Worm (Caenorhabditis elegans) whole organism, L1 larva: ENCODE results near the gene gtf-2E1.

ENCODE experiments used
- C04F5.9 ChIP-seq: sonication (generic microtip); optimal IDR thresholded peaks from 2 replicates; lab custom pipeline; 2016; ENCODE audit warnings: missing genetic modification characterization, missing compliant biosample characterization
- F16B12.6 ChIP-seq: fragments of 150-350 bp; optimal IDR thresholded peaks from 2 replicates; lab custom pipeline; 2014; ENCODE audit warnings: missing biosample characterization, missing genetic modification characterization
- alr-1 ChIP-seq: fragments of 200-800 bp; sonication (Bioruptor generic); optimal IDR thresholded peaks from 2 replicates; lab custom pipeline; 2018; ENCODE audit warnings: borderline replicate concordance, mild to moderate bottlenecking, missing genetic modification characterization, missing compliant biosample characterization
- aly-2 ChIP-seq: fragments of 150-350 bp; optimal IDR thresholded peaks from 2 replicates; lab custom pipeline; 2014; ENCODE audit warnings: missing biosample characterization, missing genetic modification characterization
- blmp-1 ChIP-seq: fragments of 150-350 bp; optimal IDR thresholded peaks from 2 replicates; lab custom pipeline; 2014; ENCODE audit warnings: missing biosample characterization, missing genetic modification characterization
- ceh-88 ChIP-seq: fragments of 200-800 bp; sonication (Bioruptor generic); IDR thresholded peaks from 2 replicates; pipeline ENCODE4 v1.3.6; 2022; ENCODE audit warnings: missing genetic modification characterization, missing compliant biosample characterization
- ces-1 ChIP-seq: fragments of 150-350 bp; optimal IDR thresholded peaks from 2 replicates; lab custom pipeline; 2014; ENCODE audit warnings: missing biosample characterization, missing genetic modification reagents, missing genetic modification characterization
- dsc-1 ChIP-seq: sonication (generic microtip); optimal IDR thresholded peaks from 2 replicates; lab custom pipeline; 2016; ENCODE audit warnings: mild to moderate bottlenecking, missing genetic modification characterization, missing compliant biosample characterization
- efl-1 ChIP-seq, 4 experiments: fragments of 150-350 bp; optimal IDR thresholded peaks in 3 of 4; peaks in 1 of 4; 1 replicate in 1 of 4; 2 replicates in 3 of 4; lab custom pipeline; 2014; ENCODE audit warnings: missing biosample characterization in 2 of 4, missing genetic modification characterization in 2 of 4, missing genetic modification reagents in 2 of 4
- elt-2 ChIP-seq: sonication (generic microtip); optimal IDR thresholded peaks from 2 replicates; lab custom pipeline; 2016; ENCODE audit warnings: missing genetic modification characterization, mild to moderate bottlenecking, inconsistent platforms, missing compliant biosample characterization, missing genetic modification reagents
- elt-3 ChIP-seq, 6 experiments: fragments of 150-350 bp in 1 of 6; sonication (generic microtip); optimal IDR thresholded peaks; 2 replicates each; lab custom pipeline; 2017 to 2018; ENCODE audit warnings: missing biosample characterization in 6 of 6, missing genetic modification characterization in 6 of 6, inconsistent platforms in 1 of 6
- ets-5 ChIP-seq: fragments of 200-800 bp; sonication (Bioruptor generic); IDR thresholded peaks from 2 replicates; pipeline ENCODE4 v1.3.6; 2022; ENCODE audit warnings: missing genetic modification characterization, missing compliant biosample characterization
- fkh-10 ChIP-seq: sonication (generic microtip); optimal IDR thresholded peaks from 2 replicates; lab custom pipeline; 2017; ENCODE audit warnings: missing biosample characterization, missing genetic modification reagents, missing genetic modification characterization
- fkh-8 ChIP-seq: sonication (generic microtip); optimal IDR thresholded peaks from 2 replicates; lab custom pipeline; 2016; ENCODE audit warnings: mild to moderate bottlenecking, missing genetic modification characterization, missing compliant biosample characterization
- hlh-17 ChIP-seq: fragments of 200-800 bp; sonication (Bioruptor generic); optimal IDR thresholded peaks from 2 replicates; lab custom pipeline; 2018; ENCODE audit warnings: missing genetic modification characterization, mild to moderate bottlenecking, missing compliant biosample characterization, moderate library complexity, borderline replicate concordance
- jun-1 ChIP-seq: fragments of 150-350 bp; optimal IDR thresholded peaks from 2 replicates; lab custom pipeline; 2014; ENCODE audit warnings: missing biosample characterization, missing genetic modification reagents, missing genetic modification characterization
- lin-35 ChIP-seq, 2 experiments: fragments of 150-350 bp; optimal IDR thresholded peaks; 2 replicates each; lab custom pipeline; 2014; ENCODE audit warnings: missing biosample characterization in 2 of 2, missing genetic modification characterization in 2 of 2, missing genetic modification reagents in 2 of 2
- lsy-2 ChIP-seq, 2 experiments: fragments of 150-350 bp; optimal IDR thresholded peaks; 2 replicates each; lab custom pipeline; 2014; ENCODE audit warnings: missing biosample characterization in 2 of 2, missing genetic modification characterization in 2 of 2
- mdl-1 ChIP-seq, 2 experiments: fragments of 150-350 bp; optimal IDR thresholded peaks; 2 replicates each; lab custom pipeline; 2014 to 2017; ENCODE audit warnings: missing biosample characterization in 2 of 2, missing genetic modification characterization in 2 of 2, inconsistent platforms in 1 of 2
- mep-1 ChIP-seq: fragments of 150-350 bp; optimal IDR thresholded peaks from 2 replicates; lab custom pipeline; 2014; ENCODE audit warnings: missing biosample characterization, missing genetic modification characterization
- nhr-11 ChIP-seq: fragments of 150-350 bp; optimal IDR thresholded peaks from 2 replicates; lab custom pipeline; 2014; ENCODE audit warnings: missing biosample characterization, missing genetic modification characterization
- nhr-12 ChIP-seq: sonication (generic microtip); optimal IDR thresholded peaks from 2 replicates; lab custom pipeline; 2017; ENCODE audit warnings: missing biosample characterization, missing genetic modification characterization
- nhr-20 ChIP-seq: sonication (generic microtip); optimal IDR thresholded peaks from 2 replicates; lab custom pipeline; 2016; ENCODE audit warnings: mild to moderate bottlenecking, missing genetic modification characterization, missing compliant biosample characterization
- nhr-47 ChIP-seq: sonication (generic microtip); optimal IDR thresholded peaks from 2 replicates; lab custom pipeline; 2016; ENCODE audit warnings: mild to moderate bottlenecking, missing genetic modification characterization, moderate library complexity, missing compliant biosample characterization
- nhr-71 ChIP-seq: sonication (generic microtip); optimal IDR thresholded peaks from 2 replicates; lab custom pipeline; 2016; ENCODE audit warnings: mild to moderate bottlenecking, missing genetic modification characterization, moderate library complexity, missing compliant biosample characterization
- nhr-90 ChIP-seq: sonication (generic microtip); optimal IDR thresholded peaks from 2 replicates; lab custom pipeline; 2016; ENCODE audit warnings: mild to moderate bottlenecking, missing genetic modification characterization, missing compliant biosample characterization; ENCODE audit not compliant: poor library complexity
- pax-3 ChIP-seq: fragments of 200-800 bp; sonication (Bioruptor generic); optimal IDR thresholded peaks from 2 replicates; lab custom pipeline; 2018; ENCODE audit warnings: mild to moderate bottlenecking, missing genetic modification characterization, moderate library complexity, missing compliant biosample characterization
- pqm-1 ChIP-seq: sonication (generic microtip); optimal IDR thresholded peaks from 3 replicates; lab custom pipeline; 2017; ENCODE audit warnings: missing biosample characterization, missing genetic modification characterization
- snpc-4 ChIP-seq: fragments of 150-350 bp; optimal IDR thresholded peaks from 2 replicates; lab custom pipeline; 2014; ENCODE audit warnings: missing biosample characterization, missing genetic modification characterization
- snu-23 ChIP-seq: sonication (generic microtip); optimal IDR thresholded peaks from 2 replicates; lab custom pipeline; 2016; ENCODE audit warnings: missing genetic modification characterization, missing compliant biosample characterization
- sptf-1 ChIP-seq: fragments of 150-350 bp; optimal IDR thresholded peaks from 2 replicates; lab custom pipeline; 2014; ENCODE audit warnings: missing biosample characterization, missing genetic modification characterization
- unc-62 ChIP-seq: fragments of 150-350 bp; optimal IDR thresholded peaks from 2 replicates; lab custom pipeline; 2014; ENCODE audit warnings: missing biosample characterization, missing genetic modification reagents, missing genetic modification characterization
- unc-86 ChIP-seq: sonication (generic microtip); optimal IDR thresholded peaks from 2 replicates; lab custom pipeline; 2016; ENCODE audit warnings: missing genetic modification characterization, missing compliant biosample characterization
- unc-98 ChIP-seq: fragments of 200-800 bp; sonication (Bioruptor generic); IDR thresholded peaks from 2 replicates; pipeline ENCODE4 v1.3.6; 2022; ENCODE audit warnings: missing genetic modification characterization, missing compliant biosample characterization
- vab-15 ChIP-seq: sonication (generic microtip); optimal IDR thresholded peaks from 2 replicates; lab custom pipeline; 2017; ENCODE audit warnings: missing genotype, mild to moderate bottlenecking, missing genetic modification characterization, missing compliant biosample characterization
- zag-1 ChIP-seq: fragments of 150-350 bp; optimal IDR thresholded peaks from 2 replicates; lab custom pipeline; 2014; ENCODE audit warnings: missing biosample characterization, missing genetic modification characterization
- zip-4 ChIP-seq: fragments of 200-800 bp; sonication (Bioruptor generic); optimal IDR thresholded peaks from 2 replicates; lab custom pipeline; 2018; ENCODE audit warnings: mild to moderate bottlenecking, missing genetic modification characterization, moderate library complexity, missing compliant biosample characterization
- ztf-4 ChIP-seq: fragments of 150-350 bp; optimal IDR thresholded peaks from 2 replicates; lab custom pipeline; 2014; ENCODE audit warnings: missing biosample characterization, missing genetic modification characterization

gtf-2E1 gene

DNA sequence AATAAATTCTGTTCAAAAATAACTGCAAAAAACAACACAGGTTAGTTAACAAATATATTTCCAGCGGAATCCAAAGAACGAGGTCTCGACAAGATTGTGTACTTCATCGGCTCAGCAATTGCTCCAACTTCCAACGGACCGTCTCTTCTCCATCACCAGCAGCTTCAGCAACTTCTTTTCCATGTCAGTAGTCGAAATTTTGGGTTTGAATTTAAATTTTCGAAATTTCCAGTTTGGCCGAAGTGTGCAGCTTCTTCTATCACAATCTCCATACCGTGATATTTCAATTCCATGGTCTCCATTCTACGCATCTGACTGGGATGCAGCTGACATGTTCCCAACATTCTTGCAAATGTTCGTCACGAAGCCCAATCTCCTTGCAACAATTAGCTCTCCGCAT lies 1.7 kb upstream of the gtf-2E1 start:
- TF ChIP-seq ces-1 (GFP tag; lab: Kevin White, UChicago): no peak
- TF ChIP-seq mep-1 (tag; lab: Kevin White, UChicago): no peak
- TF ChIP-seq ztf-4: no peak
- TF ChIP-seq F16B12.6 (tag; lab: Kevin White, UChicago): no peak
- TF ChIP-seq nhr-47: no peak
- no peak for TF ChIP-seq vab-15 (tag; lab: Kevin White, UChicago)
- TF ChIP-seq alr-1 (tag; lab: Kevin White, UChicago): no peak
- TF ChIP-seq, all 84 proteins: peak for 0

DNA sequence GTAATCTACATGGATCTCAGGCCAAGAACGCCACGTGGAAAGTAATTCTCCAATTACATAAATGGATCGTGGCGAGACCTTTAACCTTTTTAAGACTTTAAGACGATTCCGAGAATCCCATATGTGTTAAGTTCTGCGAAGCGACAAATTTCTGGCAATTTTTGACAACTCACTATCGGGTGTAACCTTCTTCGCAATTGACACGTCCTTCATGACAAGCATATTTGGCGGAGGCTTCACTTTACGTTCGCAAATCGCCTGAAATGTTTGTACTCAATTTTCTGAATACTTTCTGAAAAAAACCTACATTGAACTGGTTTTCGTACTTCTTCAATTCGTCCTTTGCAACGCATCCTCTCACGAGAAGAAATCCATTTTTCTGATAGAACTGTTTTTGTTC lies 3.7 kb downstream of the gtf-2E1 start:
- no peak for TF ChIP-seq efl-1 (optimal IDR thresholded peaks at IDR 0.05; lab: Kevin White, UChicago)
- peak in 1 of 2 experiments; percentile 50 for TF ChIP-seq efl-1 (GFP tag; optimal IDR thresholded peaks at IDR 0.05 in 1 of 2; lab: Kevin White, UChicago)
- no peak for TF ChIP-seq unc-86 (tag; lab: Kevin White, UChicago)

DNA sequence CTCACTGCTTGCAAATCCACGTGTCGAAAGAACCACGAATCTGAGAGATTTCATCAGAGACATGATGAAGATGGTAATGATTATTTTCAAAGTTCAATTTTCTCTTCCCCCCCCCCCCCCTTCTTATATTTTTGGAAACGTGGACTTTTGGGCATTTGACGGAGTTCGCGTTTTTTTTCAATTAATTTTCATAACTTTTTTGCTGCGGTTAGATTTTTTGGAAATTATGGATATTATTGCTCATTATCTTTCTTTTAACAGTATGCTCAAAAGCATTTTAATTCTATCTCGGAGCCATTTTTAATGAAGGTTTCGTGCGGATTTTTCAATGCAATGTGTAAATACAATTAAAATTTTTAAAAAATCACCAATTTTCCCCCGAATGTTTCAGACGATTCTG lies 4.2 kb downstream of the gtf-2E1 start, which contains the start of gene phyh-1:
Gene phyh-1, minus strand, starts transcription at position 101 of the 400 bp plus-strand sequence.
- TF ChIP-seq ceh-88 (no peak), nhr-12 (tag; lab: Kevin White, UChicago) (no peak)

DNA sequence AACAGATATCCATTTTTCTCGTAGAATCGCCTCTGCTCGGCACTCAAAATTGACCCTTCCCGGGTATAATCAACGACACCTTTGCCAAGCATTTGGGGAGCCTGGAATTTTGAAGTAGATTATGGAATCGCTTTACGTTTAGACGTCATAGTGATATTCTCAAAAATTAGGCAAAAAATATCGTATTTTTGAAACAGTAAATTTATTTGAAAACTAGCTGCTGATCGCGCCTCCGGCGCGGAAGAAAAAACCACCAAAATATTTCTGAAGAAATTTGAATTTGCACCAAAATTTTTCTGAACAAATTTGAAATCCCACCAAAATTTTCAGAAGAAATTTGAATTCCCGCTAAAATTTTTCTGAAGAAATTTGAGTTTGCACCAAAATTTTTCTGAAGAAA lies 7.3 kb downstream of the gtf-2E1 start, which contains the start of gene ZK550.6:
Gene ZK550.6, minus strand, starts transcription at position 101 of the 400 bp plus-strand sequence.
- TF ChIP-seq sptf-1 (tag; lab: Kevin White, UChicago): no peak
- TF ChIP-seq efl-1 (optimal IDR thresholded peaks at IDR 0.05; lab: Kevin White, UChicago): no peak
- TF ChIP-seq efl-1 (GFP tag; optimal IDR thresholded peaks at IDR 0.05 in 1 of 2; lab: Kevin White, UChicago): peak in 1 of 2 experiments; percentile 6

DNA sequence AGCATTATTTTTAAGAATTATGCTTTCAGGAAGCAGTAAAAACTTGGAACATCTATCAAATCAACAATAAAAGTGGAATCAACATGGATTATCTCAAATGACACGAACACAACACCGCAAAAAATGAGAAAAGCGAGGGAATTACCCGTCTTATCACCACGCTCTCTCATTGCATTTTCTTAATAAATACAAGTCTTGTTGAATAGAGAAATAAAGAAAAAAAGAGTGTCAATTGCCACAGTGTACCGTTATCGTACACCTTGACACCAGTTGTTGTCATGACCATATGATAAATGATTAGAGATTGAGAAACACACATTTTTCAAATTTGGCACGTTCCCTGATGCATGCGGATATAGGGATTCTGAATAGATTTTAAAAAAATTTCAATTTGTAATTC lies 8.6 kb downstream of the gtf-2E1 start:
- TF ChIP-seq zip-4 (GFP tag; lab: Kevin White, UChicago): no peak
- no peak for TF ChIP-seq alr-1 (tag; lab: Kevin White, UChicago)
- peak in 1 of 2 experiments; percentile 17 for TF ChIP-seq lsy-2 (tag; optimal IDR thresholded peaks at IDR 0.05; lab: Kevin White, UChicago)
- no peak for TF ChIP-seq pax-3 (tag; lab: Kevin White, UChicago)
- TF ChIP-seq fkh-10: no peak
- peak; percentile 15 for TF ChIP-seq nhr-90 (tag; lab: Kevin White, UChicago)
- TF ChIP-seq unc-86 (tag; lab: Kevin White, UChicago): no peak
- peak; percentile 6 for TF ChIP-seq pqm-1 (tag; lab: Kevin White, UChicago)
- TF ChIP-seq lin-35 (GFP tag; optimal IDR thresholded peaks at IDR 0.05; lab: Kevin White, UChicago): peak in 1 of 2 experiments; percentile 69
- TF ChIP-seq elt-3 (tag; optimal IDR thresholded peaks at IDR 0.05; lab: Kevin White, UChicago): peak in 2 of 6 experiments; percentile 0 to 24
- no peak for TF ChIP-seq aly-2
- peak; percentile 20 for TF ChIP-seq snu-23 (GFP tag; lab: Kevin White, UChicago)
- no peak for TF ChIP-seq ets-5 (GFP tag; lab: Robert Waterston, UW)
- no peak for TF ChIP-seq C04F5.9
- TF ChIP-seq hlh-17 (GFP tag; lab: Kevin White, UChicago): no peak
- TF ChIP-seq snpc-4 (tag; lab: Kevin White, UChicago): no peak
- TF ChIP-seq mdl-1 (tag; optimal IDR thresholded peaks at IDR 0.05; lab: Kevin White, UChicago): no peak
- TF ChIP-seq nhr-20 (tag; lab: Kevin White, UChicago): peak; percentile 27
- TF ChIP-seq unc-62 (GFP tag; lab: Kevin White, UChicago): no peak
- TF ChIP-seq blmp-1 (tag; lab: Kevin White, UChicago): peak; percentile 52
- TF ChIP-seq fkh-8 (tag; lab: Kevin White, UChicago): no peak
- TF ChIP-seq ces-1 (GFP tag; lab: Kevin White, UChicago): no peak
- no peak for TF ChIP-seq dsc-1
- TF ChIP-seq elt-2 (tag; lab: Kevin White, UChicago): peak; percentile 85
- TF ChIP-seq zag-1 (tag; lab: Kevin White, UChicago): no peak
- TF ChIP-seq nhr-11 (tag; lab: Kevin White, UChicago): no peak
- TF ChIP-seq jun-1 (tag; lab: Kevin White, UChicago): no peak
- no peak for TF ChIP-seq mep-1 (tag; lab: Kevin White, UChicago)
- no peak for TF ChIP-seq nhr-71 (tag; lab: Kevin White, UChicago)
- TF ChIP-seq unc-98 (GFP tag; lab: Robert Waterston, UW): no peak
- TF ChIP-seq, all 84 proteins: peak for 9
